Fruit fly (Drosophila melanogaster) whole organism, larva: ENCODE results near the gene Trax.

Experiments used
- noc ChIP-seq: fragments of 200-800 bp; sonication (Bioruptor generic); optimal IDR thresholded peaks from 3 replicates; lab custom pipeline; 2019; ENCODE audit warnings: missing biosample characterization, mild to moderate bottlenecking, missing genetic modification characterization, moderate library complexity

Trax gene

dm6 chr3R:15393206-15393805, 31.8 kb downstream of the Trax start:
- TF ChIP-seq noc (tag; lab: Kevin White, UChicago) = no peak

- TF ChIP-seq noc (tag; lab: Kevin White, UChicago) = peak; percentile 78
Observed at dm6 chr3R:15402654-15403053, 41.2 kb downstream of the Trax start.

dm6 chr3R:15406393-15406792, 44.9 kb downstream of the Trax start:
- no peak for TF ChIP-seq noc (tag; lab: Kevin White, UChicago)

- no peak for TF ChIP-seq noc (tag; lab: Kevin White, UChicago)
Observed at dm6 chr3R:15407020-15407501, 45.6 kb downstream of the Trax start, which contains the start of gene CG6125. Gene CG6125 (minus strand): TSS chr3R:15407070.

dm6 chr3R:15408131-15408731, 46.7 kb downstream of the Trax start, which contains the start of gene Atx2:
Gene Atx2 (plus strand): TSS chr3R:15408423.
- TF ChIP-seq noc (tag; lab: Kevin White, UChicago) = no peak

dm6 chr3R:15409110-15409771, 47.7 kb downstream of the Trax start:
- TF ChIP-seq noc (tag; lab: Kevin White, UChicago) = no peak

- no peak for TF ChIP-seq noc (tag; lab: Kevin White, UChicago)
Observed at dm6 chr3R:15409772-15410688, 48.5 kb downstream of the Trax start.

- TF ChIP-seq noc (tag; lab: Kevin White, UChicago) = no peak
Observed at dm6 chr3R:15410689-15411587, 49.4 kb downstream of the Trax start.
